Fruit fly (Drosophila melanogaster): ENCODE results near the gene Ugt301D1.

- TF ChIP-seq CG8478 (optimal IDR thresholded peaks at IDR 0.05) (no peak), psq (optimal IDR thresholded peaks at IDR 0.05) (no peak), pan (optimal IDR thresholded peaks at IDR 0.05) (no peak), usp (GFP tag; optimal IDR thresholded peaks at IDR 0.05) (no peak), EcR (GFP tag; optimal IDR thresholded peaks at IDR 0.05) (peak; percentile 47 to 67), Dll (optimal IDR thresholded peaks at IDR 0.05) (no peak)
Measured at dm6 chr2L:18466669-18467068, 42.7 kb upstream of the Ugt301D1 start.

Measured in whole organism.